Fruit fly (Drosophila melanogaster) whole organism, embryonic: Measurements from ENCODE around the gene CG34342.

Source experiments
- Aef1 ChIP-seq: fragments of 200-800 bp; sonication (Bioruptor generic); IDR thresholded peaks from 3 replicates; pipeline ENCODE4 v1.3.6; 2022; ENCODE audit warnings: missing biosample characterization, missing genetic modification characterization
- Atf6 ChIP-seq: fragments of 200-800 bp; sonication (Bioruptor generic); IDR thresholded peaks from 2 replicates; pipeline ENCODE4 v1.3.6; 2022; ENCODE audit warnings: missing biosample characterization, missing genetic modification characterization
- CG10654 ChIP-seq: fragments of 200-800 bp; sonication (Bioruptor generic); optimal IDR thresholded peaks from 2 replicates; lab custom pipeline; 2016; ENCODE audit warnings: missing biosample characterization, missing genetic modification characterization
- CG10979 ChIP-seq: fragments of 200-800 bp; sonication (Bioruptor generic); optimal IDR thresholded peaks from 2 replicates; lab custom pipeline; 2018; ENCODE audit warnings: missing biosample characterization, mild to moderate bottlenecking, missing genetic modification characterization, moderate library complexity
- CG11085 ChIP-seq: fragments of 200-800 bp; sonication (Bioruptor generic); IDR thresholded peaks from 2 replicates; pipeline ENCODE4 v1.3.6; 2022; ENCODE audit warnings: missing biosample characterization, missing genetic modification characterization
- CG13296 ChIP-seq: fragments of 200-800 bp; sonication (Bioruptor generic); optimal IDR thresholded peaks from 3 replicates; lab custom pipeline; 2018; ENCODE audit warnings: missing biosample characterization, mild to moderate bottlenecking, missing genetic modification characterization
- CG16813 ChIP-seq: fragments of 200-800 bp; sonication (Bioruptor generic); IDR thresholded peaks from 3 replicates; pipeline ENCODE4 v1.3.6; 2022; ENCODE audit warnings: missing biosample characterization, missing genetic modification characterization; ENCODE audit not compliant: partially characterized antibody
- CG17612 ChIP-seq: fragments of 200-800 bp; sonication (Bioruptor generic); IDR thresholded peaks from 2 replicates; pipeline ENCODE4 v1.3.6; 2022; ENCODE audit warnings: missing biosample characterization, missing genetic modification characterization
- CG17802 ChIP-seq: fragments of 200-800 bp; sonication (Bioruptor generic); optimal IDR thresholded peaks from 2 replicates; lab custom pipeline; 2018; ENCODE audit warnings: missing biosample characterization, mild to moderate bottlenecking, missing genetic modification characterization, moderate library complexity
- CG2875 ChIP-seq: fragments of 200-800 bp; sonication (Bioruptor generic); optimal IDR thresholded peaks from 2 replicates; lab custom pipeline; 2017; ENCODE audit warnings: missing biosample characterization, mild to moderate bottlenecking, missing genetic modification characterization, missing genetic modification reagents
- CG30020 ChIP-seq: fragments of 200-800 bp; optimal IDR thresholded peaks from 2 replicates; lab custom pipeline; 2019; ENCODE audit warnings: missing biosample characterization, mild to moderate bottlenecking, missing genetic modification characterization, moderate library complexity
- CG3163 ChIP-seq: fragments of 200-800 bp; sonication (Bioruptor generic); optimal IDR thresholded peaks from 3 replicates; lab custom pipeline; 2016; ENCODE audit warnings: missing biosample characterization, missing genetic modification characterization
- CG33213 ChIP-seq: fragments of 200-800 bp; sonication (Bioruptor generic); optimal IDR thresholded peaks from 3 replicates; lab custom pipeline; 2016; ENCODE audit warnings: missing biosample characterization, missing genetic modification characterization
- CG34224 ChIP-seq: fragments of 200-800 bp; sonication (Bioruptor generic); IDR thresholded peaks from 3 replicates; pipeline ENCODE4 v1.3.6; 2022; ENCODE audit warnings: missing biosample characterization, missing genetic modification characterization; ENCODE audit not compliant: partially characterized antibody
- CG34376 ChIP-seq: fragments of 200-800 bp; sonication (Bioruptor generic); optimal IDR thresholded peaks from 2 replicates; lab custom pipeline; 2018; ENCODE audit warnings: missing biosample characterization, mild to moderate bottlenecking, missing genetic modification characterization
- CG3838 ChIP-seq: fragments of 200-800 bp; sonication (Bioruptor generic); optimal IDR thresholded peaks from 3 replicates; lab custom pipeline; 2016; ENCODE audit warnings: missing biosample characterization, missing genetic modification characterization
- CG3995 ChIP-seq: fragments of 200-800 bp; sonication (Bioruptor generic); optimal IDR thresholded peaks from 3 replicates; lab custom pipeline; 2016; ENCODE audit warnings: missing biosample characterization, missing genetic modification characterization
- CG4424 ChIP-seq: fragments of 200-800 bp; sonication (Bioruptor generic); optimal IDR thresholded peaks from 3 replicates; lab custom pipeline; 2016; ENCODE audit warnings: missing biosample characterization, missing genetic modification characterization
- CG8478 ChIP-seq: fragments of >200 bp; optimal IDR thresholded peaks from 2 replicates; lab custom pipeline; 2018
- CG8924 ChIP-seq: fragments of 200-800 bp; optimal IDR thresholded peaks from 3 replicates; lab custom pipeline; 2019; ENCODE audit warnings: missing biosample characterization, mild to moderate bottlenecking, missing genetic modification characterization, moderate library complexity
- Dad ChIP-seq: fragments of 200-800 bp; sonication (Bioruptor generic); optimal IDR thresholded peaks from 3 replicates; lab custom pipeline; 2016; ENCODE audit warnings: missing biosample characterization, missing genetic modification characterization
- Dip3 ChIP-seq: fragments of 200-800 bp; sonication (Bioruptor generic); optimal IDR thresholded peaks from 3 replicates; lab custom pipeline; 2016; ENCODE audit warnings: missing biosample characterization, missing genetic modification characterization
- Doc3 ChIP-seq: fragments of 200-800 bp; sonication (Bioruptor generic); IDR thresholded peaks from 3 replicates; pipeline ENCODE4 v1.3.6; 2022; ENCODE audit warnings: missing biosample characterization, missing genetic modification characterization; ENCODE audit not compliant: partially characterized antibody
- Drgx ChIP-seq: fragments of 200-800 bp; sonication (Bioruptor generic); IDR thresholded peaks from 2 replicates; pipeline ENCODE4 v1.3.6; 2022; ENCODE audit warnings: missing biosample characterization, missing genetic modification characterization
- Gug ChIP-seq: fragments of 200-800 bp; sonication (Bioruptor generic); IDR thresholded peaks from 4 replicates; pipeline ENCODE4 v1.3.6; 2022; ENCODE audit warnings: missing biosample characterization, missing genetic modification characterization
- HHEX ChIP-seq: fragments of 200-800 bp; sonication (Bioruptor generic); optimal IDR thresholded peaks from 3 replicates; lab custom pipeline; 2017; ENCODE audit warnings: missing biosample characterization, mild to moderate bottlenecking, missing genetic modification characterization, missing genetic modification reagents
- HLHmδ ChIP-seq: fragments of 200-800 bp; sonication (Bioruptor generic); optimal IDR thresholded peaks from 2 replicates; lab custom pipeline; 2018; ENCODE audit warnings: missing biosample characterization, mild to moderate bottlenecking, missing genetic modification characterization, moderate library complexity
- HmgZ ChIP-seq: fragments of 200-800 bp; sonication (Bioruptor generic); optimal IDR thresholded peaks from 2 replicates; lab custom pipeline; 2018; ENCODE audit warnings: missing biosample characterization, mild to moderate bottlenecking, missing genetic modification characterization
- Hmx ChIP-seq: fragments of 200-800 bp; sonication (Bioruptor generic); optimal IDR thresholded peaks from 2 replicates; lab custom pipeline; 2016; ENCODE audit warnings: missing biosample characterization, missing genetic modification characterization
- Lim3 ChIP-seq: fragments of 200-800 bp; sonication (Bioruptor generic); IDR thresholded peaks from 2 replicates; pipeline ENCODE4 v1.3.6; 2022; ENCODE audit warnings: missing biosample characterization, missing genetic modification characterization
- Nf-YA ChIP-seq: fragments of 200-800 bp; sonication (Bioruptor generic); IDR thresholded peaks from 2 replicates; pipeline ENCODE4 v1.3.6; 2022; ENCODE audit warnings: missing biosample characterization, missing genetic modification characterization
- Rx ChIP-seq: fragments of 200-800 bp; sonication (Bioruptor generic); IDR thresholded peaks from 2 replicates; pipeline ENCODE4 v1.3.6; 2022; ENCODE audit warnings: missing biosample characterization, missing genetic modification characterization
- Xbp1 ChIP-seq: fragments of 200-800 bp; sonication (Bioruptor generic); optimal IDR thresholded peaks from 3 replicates; lab custom pipeline; 2016; ENCODE audit warnings: missing biosample characterization, mild to moderate bottlenecking, missing genetic modification characterization
- ase ChIP-seq: fragments of 200-800 bp; sonication (Bioruptor generic); IDR thresholded peaks from 3 replicates; pipeline ENCODE4 v1.3.6; 2022; ENCODE audit warnings: missing biosample characterization, missing genetic modification characterization
- az2 ChIP-seq: fragments of 200-800 bp; sonication (Bioruptor generic); optimal IDR thresholded peaks from 3 replicates; lab custom pipeline; 2016; ENCODE audit warnings: missing biosample characterization, missing genetic modification characterization
- bowl ChIP-seq: fragments of 200-800 bp; sonication (Bioruptor generic); IDR thresholded peaks from 2 replicates; pipeline ENCODE4 v1.3.6; 2022; ENCODE audit warnings: missing biosample characterization, missing genetic modification characterization
- br ChIP-seq: fragments of >200 bp; optimal IDR thresholded peaks from 2 replicates; lab custom pipeline; 2017
- disco-r ChIP-seq: fragments of 200-800 bp; sonication (Bioruptor generic); optimal IDR thresholded peaks from 2 replicates; lab custom pipeline; 2016; ENCODE audit warnings: missing biosample characterization, missing genetic modification characterization
- gfzf ChIP-seq: fragments of 200-800 bp; sonication (Bioruptor generic); optimal IDR thresholded peaks from 2 replicates; lab custom pipeline; 2016; ENCODE audit warnings: missing biosample characterization, mild to moderate bottlenecking, missing genetic modification characterization, moderate library complexity
- gro ChIP-seq: fragments of 200-800 bp; sonication (Bioruptor generic); optimal IDR thresholded peaks from 2 replicates; lab custom pipeline; 2016; ENCODE audit warnings: missing biosample characterization, missing genetic modification characterization
- jing ChIP-seq: fragments of 200-800 bp; sonication (Bioruptor generic); optimal IDR thresholded peaks from 2 replicates; lab custom pipeline; 2018; ENCODE audit warnings: missing biosample characterization, mild to moderate bottlenecking, missing genetic modification characterization
- peb ChIP-seq: fragments of 200-800 bp; sonication (Bioruptor generic); IDR thresholded peaks from 2 replicates; pipeline ENCODE4 v1.3.6; 2022; ENCODE audit warnings: missing biosample characterization, missing genetic modification characterization
- pita ChIP-seq: fragments of 200-800 bp; sonication (Bioruptor generic); optimal IDR thresholded peaks from 2 replicates; lab custom pipeline; 2017; ENCODE audit warnings: missing biosample characterization, mild to moderate bottlenecking, missing genetic modification characterization
- pum ChIP-seq: fragments of 200-800 bp; sonication (Bioruptor generic); optimal IDR thresholded peaks from 2 replicates; lab custom pipeline; 2016; ENCODE audit warnings: missing biosample characterization, missing genetic modification characterization
- salm ChIP-seq: fragments of 200-800 bp; sonication (Bioruptor generic); optimal IDR thresholded peaks from 2 replicates; lab custom pipeline; 2018; ENCODE audit warnings: missing biosample characterization, mild to moderate bottlenecking, missing genetic modification characterization
- scrt ChIP-seq: fragments of 200-800 bp; sonication (Bioruptor generic); optimal IDR thresholded peaks from 2 replicates; lab custom pipeline; 2018; ENCODE audit warnings: missing biosample characterization, mild to moderate bottlenecking, missing genetic modification characterization, moderate library complexity
- so ChIP-seq: fragments of 200-800 bp; sonication (Bioruptor generic); IDR thresholded peaks from 3 replicates; pipeline ENCODE4 v1.3.6; 2022; ENCODE audit warnings: missing biosample characterization, missing genetic modification characterization
- sr ChIP-seq: fragments of 200-800 bp; sonication (Bioruptor generic); IDR thresholded peaks from 3 replicates; pipeline ENCODE4 v1.3.6; 2022; ENCODE audit warnings: missing biosample characterization, missing genetic modification characterization
- unc-4 ChIP-seq: fragments of 200-800 bp; sonication (Bioruptor generic); IDR thresholded peaks from 2 replicates; pipeline ENCODE4 v1.3.6; 2022; ENCODE audit warnings: missing biosample characterization, missing genetic modification characterization; ENCODE audit not compliant: partially characterized antibody
- vnd ChIP-seq: fragments of 200-800 bp; sonication (Bioruptor generic); IDR thresholded peaks from 3 replicates; pipeline ENCODE4 v1.3.6; 2022; ENCODE audit warnings: missing biosample characterization, missing genetic modification characterization; ENCODE audit not compliant: partially characterized antibody
- wdn ChIP-seq: fragments of 200-800 bp; sonication (Bioruptor generic); IDR thresholded peaks from 2 replicates; pipeline ENCODE4 v1.3.6; 2022; ENCODE audit warnings: missing biosample characterization, missing genetic modification characterization
- wek ChIP-seq: fragments of 200-800 bp; sonication (Bioruptor generic); optimal IDR thresholded peaks from 3 replicates; lab custom pipeline; 2018; ENCODE audit warnings: missing biosample characterization, mild to moderate bottlenecking, missing genetic modification characterization, moderate library complexity

Gene CG34342

dm6 chr3L:5511959-5512358 is 1.3 kb upstream of the CG34342 start (continued):
- TF ChIP-seq sr (GFP tag; lab: Robert Waterston, UW) (peak; percentile 93), gfzf (GFP tag; lab: Kevin White, UChicago) (peak; percentile 18), Lim3 (GFP tag; lab: Robert Waterston, UW) (peak; percentile 28; the same call in 1 of the 2 replicates), unc-4 (GFP tag; lab: Robert Waterston, UW) (peak; percentile 15; the same call in 1 of the 2 replicates), az2 (peak; percentile 76), Drgx (GFP tag; lab: Robert Waterston, UW) (no peak), CG8478 (lab: Kevin White, UChicago) (no peak), CG8924 (tag; lab: Kevin White, UChicago) (no peak), Gug (GFP tag; lab: Robert Waterston, UW) (no peak), CG3838 (GFP tag; lab: Kevin White, UChicago) (peak; percentile 84), jing (GFP tag; lab: Kevin White, UChicago) (peak; percentile 71), salm (tag; lab: Kevin White, UChicago) (peak; percentile 76), HHEX (GFP tag; lab: Kevin White, UChicago) (peak; percentile 94), wek (GFP tag; lab: Kevin White, UChicago) (peak; percentile 85), CG34224 (GFP tag; lab: Robert Waterston, UW) (0 out of 3 replicates have a peak, but pooled peaks have one; percentile 17), HmgZ (tag; lab: Kevin White, UChicago) (peak; percentile 93), Xbp1 (GFP tag; lab: Kevin White, UChicago) (peak; percentile 85), CG3163 (peak; percentile 79), Dip3 (GFP tag; lab: Kevin White, UChicago) (peak; percentile 80), Rx (GFP tag; lab: Robert Waterston, UW) (peak; percentile 87), CG3995 (peak; percentile 73), pum (GFP tag; lab: Kevin White, UChicago) (peak; percentile 63), vnd (GFP tag; lab: Robert Waterston, UW) (no peak), CG11085 (GFP tag; lab: Robert Waterston, UW) (peak; percentile 83; the same call in 1 of the 2 replicates), so (GFP tag; lab: Robert Waterston, UW) (peak; percentile 81), CG4424 (GFP tag; lab: Kevin White, UChicago) (peak; percentile 86), CG13296 (GFP tag; lab: Kevin White, UChicago) (peak; percentile 85), CG10654 (GFP tag; lab: Kevin White, UChicago) (peak; percentile 87), bowl (GFP tag; lab: Robert Waterston, UW) (peak; percentile 64), peb (GFP tag; lab: Robert Waterston, UW) (peak; percentile 38; the same call in 1 of the 2 replicates), CG16813 (GFP tag; lab: Robert Waterston, UW) (no peak), wdn (GFP tag; lab: Robert Waterston, UW) (peak; percentile 56), CG17612 (GFP tag; lab: Robert Waterston, UW) (peak; percentile 78), CG2875 (GFP tag; lab: Kevin White, UChicago) (peak; percentile 88), disco-r (GFP tag; lab: Kevin White, UChicago) (peak; percentile 91), Hmx (peak; percentile 37), CG33213 (GFP tag; lab: Kevin White, UChicago) (peak; percentile 97), gro (GFP tag; lab: Kevin White, UChicago) (peak; percentile 96), Dad (GFP tag; lab: Kevin White, UChicago) (peak; percentile 87), pita (GFP tag; lab: Kevin White, UChicago) (peak; percentile 47), scrt (GFP tag; lab: Kevin White, UChicago) (peak; percentile 88), Atf6 (GFP tag; lab: Robert Waterston, UW) (peak; percentile 79), CG17802 (peak; percentile 87), br (lab: Kevin White, UChicago) (no peak), HLHmδ (GFP tag; lab: Kevin White, UChicago) (no peak), ase (GFP tag; lab: Robert Waterston, UW) (peak; percentile 77; the same call in 2 of the 3 replicates), CG30020 (tag; lab: Kevin White, UChicago) (no peak), CG10979 (tag; lab: Kevin White, UChicago) (no peak), Doc3 (GFP tag; lab: Robert Waterston, UW) (no peak), CG34376 (GFP tag; lab: Kevin White, UChicago) (peak; percentile 94), Nf-YA (GFP tag; lab: Robert Waterston, UW) (peak; percentile 85), Aef1 (GFP tag; lab: Robert Waterston, UW) (peak; percentile 46; the same call in 1 of the 3 replicates)
